Fruit fly (Drosophila melanogaster) whole organism, embryonic: ENCODE data around the gene Pop5.

ENCODE experiments used
- CG15073 ChIP-seq: fragments of 200-800 bp; sonication (Bioruptor generic); optimal IDR thresholded peaks from 2 replicates; lab custom pipeline; 2016; ENCODE audit warnings: missing biosample characterization, missing genetic modification characterization
- CG2116 ChIP-seq: fragments of 200-800 bp; sonication (Bioruptor generic); optimal IDR thresholded peaks from 3 replicates; lab custom pipeline; 2018; ENCODE audit warnings: missing biosample characterization, mild to moderate bottlenecking, missing genetic modification characterization
- CG34376 ChIP-seq: fragments of 200-800 bp; sonication (Bioruptor generic); optimal IDR thresholded peaks from 2 replicates; lab custom pipeline; 2018; ENCODE audit warnings: missing biosample characterization, mild to moderate bottlenecking, missing genetic modification characterization
- CG42726 ChIP-seq: fragments of 200-800 bp; sonication (Bioruptor generic); IDR thresholded peaks from 2 replicates; pipeline ENCODE4 v1.3.6; 2022; ENCODE audit warnings: missing biosample characterization, missing genetic modification characterization; ENCODE audit not compliant: partially characterized antibody
- CG4328 ChIP-seq: fragments of 200-800 bp; sonication (Bioruptor generic); optimal IDR thresholded peaks from 3 replicates; lab custom pipeline; 2017; ENCODE audit warnings: missing biosample characterization, missing genetic modification reagents, missing genetic modification characterization
- tll ChIP-seq, 2 experiments: fragments of 200-800 bp in 1 of 2; fragments of >200 bp in 1 of 2; sonication (Bioruptor generic) in 1 of 2; optimal IDR thresholded peaks; 2 replicates each; lab custom pipeline; 2017 to 2019; ENCODE audit warnings: missing biosample characterization in 2 of 2, missing genetic modification characterization in 2 of 2, mild to moderate bottlenecking in 1 of 2, moderate library complexity in 1 of 2

DNA sequence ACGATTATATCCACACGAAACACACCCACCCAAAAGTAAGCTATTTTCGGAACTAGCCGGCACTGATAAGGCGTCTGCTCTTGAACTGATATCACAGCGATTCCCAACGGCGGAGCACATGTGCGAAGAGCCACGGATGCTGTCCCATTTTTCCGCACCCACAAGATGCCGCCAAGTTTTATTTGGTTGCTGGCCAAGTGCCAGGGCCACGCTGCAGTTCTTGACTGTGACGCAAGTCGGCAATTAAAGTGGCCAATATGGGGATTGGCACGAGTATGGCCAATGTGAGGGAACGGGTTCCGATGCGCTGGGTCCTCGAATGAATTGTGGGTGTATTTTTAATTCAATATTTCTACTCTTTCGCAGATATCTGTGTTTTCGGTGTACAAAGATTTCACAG, 9.1 kb upstream of the Pop5 start:
- TF ChIP-seq CG42726 (GFP tag; lab: Robert Waterston, UW) (no peak), CG34376 (GFP tag; lab: Kevin White, UChicago) (no peak), tll (GFP tag; optimal IDR thresholded peaks at IDR 0.05; lab: Kevin White, UChicago) (no peak), CG2116 (GFP tag; lab: Kevin White, UChicago) (no peak), CG4328 (GFP tag; lab: Kevin White, UChicago) (no peak), CG15073 (GFP tag; lab: Kevin White, UChicago) (no peak)
